Fruit fly (Drosophila melanogaster) S2 (cell line): Measurements from ENCODE around the gene CG14742.

Experiments used
- CG8478 ChIP-seq: fragments of >200 bp; optimal IDR thresholded peaks from 2 replicates; lab custom pipeline; 2018
- CTCF ChIP-seq, 2 experiments: fragments of >200 bp; optimal IDR thresholded peaks; 2 replicates each; lab custom pipeline; 2018

DNA sequence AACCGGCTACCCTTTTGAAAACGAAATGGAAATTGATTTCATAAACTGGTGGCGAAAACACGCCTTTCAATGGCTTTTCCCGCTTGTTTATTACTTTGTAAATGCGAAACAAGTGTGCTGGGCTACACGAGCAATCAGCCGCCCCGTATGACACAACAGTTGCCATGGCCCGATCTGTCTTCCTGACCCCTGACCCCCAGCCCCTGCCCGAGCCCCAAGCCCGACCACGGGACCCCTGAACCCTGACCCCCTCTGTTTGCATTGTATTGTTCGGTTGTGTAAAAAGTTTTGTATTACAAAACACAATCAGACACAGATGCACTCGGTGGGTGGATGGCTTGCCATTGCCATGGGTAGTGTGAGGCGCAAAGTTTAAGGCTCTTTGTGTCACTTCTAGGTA is 28.7 kb upstream of the CG14742 start:
- TF ChIP-seq CG8478 (lab: Kevin White, UChicago) (no peak), CTCF (optimal IDR thresholded peaks at IDR 0.05; lab: Kevin White, UChicago) (no peak)
